Fruit fly (Drosophila melanogaster) whole organism, prepupa: Measurements from ENCODE around the gene Josd.

Experiments
- Blimp-1 ChIP-seq: fragments of 200-800 bp; sonication (Bioruptor generic); optimal IDR thresholded peaks from 3 replicates; lab custom pipeline; 2017; ENCODE audit warnings: missing biosample characterization, missing genetic modification characterization, mild to moderate bottlenecking, moderate library complexity, missing genetic modification reagents
- CG11294 ChIP-seq: fragments of 200-800 bp; sonication (Bioruptor generic); IDR thresholded peaks from 2 replicates; pipeline ENCODE4 v1.3.6; 2022; ENCODE audit warnings: missing biosample characterization, missing genetic modification characterization
- CG11762 ChIP-seq: fragments of 200-800 bp; sonication (Bioruptor generic); optimal IDR thresholded peaks from 3 replicates; lab custom pipeline; 2016; ENCODE audit warnings: missing biosample characterization, missing genetic modification characterization; ENCODE audit not compliant: insufficient read depth
- CG11902 ChIP-seq: fragments of 200-800 bp; sonication (Bioruptor generic); optimal IDR thresholded peaks from 3 replicates; lab custom pipeline; 2016; ENCODE audit warnings: missing biosample characterization, missing genetic modification characterization
- CG15336 ChIP-seq: fragments of 200-800 bp; sonication (Bioruptor generic); IDR thresholded peaks from 2 replicates; pipeline ENCODE4 v1.3.6; 2022; ENCODE audit warnings: missing biosample characterization, missing genetic modification characterization
- CG1621 ChIP-seq: fragments of 200-800 bp; sonication (Bioruptor generic); optimal IDR thresholded peaks from 3 replicates; lab custom pipeline; 2018; ENCODE audit warnings: missing biosample characterization, mild to moderate bottlenecking, missing genetic modification characterization
- CG3032 ChIP-seq: fragments of 200-800 bp; optimal IDR thresholded peaks from 2 replicates; lab custom pipeline; 2019; ENCODE audit warnings: missing biosample characterization, mild to moderate bottlenecking, missing genetic modification characterization, moderate library complexity
- CG32006 ChIP-seq: fragments of 200-800 bp; sonication (Bioruptor generic); optimal IDR thresholded peaks from 3 replicates; lab custom pipeline; 2017; ENCODE audit warnings: missing biosample characterization, mild to moderate bottlenecking, missing genetic modification characterization
- CG34406 ChIP-seq: fragments of 200-800 bp; sonication (Bioruptor generic); optimal IDR thresholded peaks from 3 replicates; lab custom pipeline; 2016; ENCODE audit warnings: missing biosample characterization, missing genetic modification characterization
- CG4318 ChIP-seq: fragments of 200-800 bp; sonication (Bioruptor generic); optimal IDR thresholded peaks from 3 replicates; lab custom pipeline; 2017; ENCODE audit warnings: missing biosample characterization, mild to moderate bottlenecking, missing genetic modification characterization
- CG6276 ChIP-seq: fragments of 200-800 bp; sonication (Bioruptor generic); optimal IDR thresholded peaks from 2 replicates; lab custom pipeline; 2017; ENCODE audit warnings: missing biosample characterization, mild to moderate bottlenecking, missing genetic modification characterization
- CG6792 ChIP-seq: fragments of 200-800 bp; sonication (Bioruptor generic); optimal IDR thresholded peaks from 3 replicates; lab custom pipeline; 2016; ENCODE audit warnings: missing biosample characterization, missing genetic modification characterization
- CG6808 ChIP-seq: fragments of 200-800 bp; sonication (Bioruptor generic); optimal IDR thresholded peaks from 3 replicates; lab custom pipeline; 2017; ENCODE audit warnings: missing biosample characterization, missing genetic modification characterization, mild to moderate bottlenecking, moderate library complexity, missing genetic modification reagents
- CG6854 ChIP-seq: fragments of 200-800 bp; sonication (Bioruptor generic); optimal IDR thresholded peaks from 2 replicates; lab custom pipeline; 2017; ENCODE audit warnings: missing biosample characterization, mild to moderate bottlenecking, missing genetic modification characterization
- CG7368 ChIP-seq: fragments of 200-800 bp; sonication (Bioruptor generic); optimal IDR thresholded peaks from 3 replicates; lab custom pipeline; 2016; ENCODE audit warnings: missing biosample characterization, missing genetic modification characterization
- CG8319 ChIP-seq: fragments of 200-800 bp; sonication (Bioruptor generic); optimal IDR thresholded peaks from 3 replicates; lab custom pipeline; 2016; ENCODE audit warnings: missing biosample characterization, missing genetic modification characterization
- CG9139 ChIP-seq: fragments of 200-800 bp; sonication (Bioruptor generic); optimal IDR thresholded peaks from 3 replicates; lab custom pipeline; 2017; ENCODE audit warnings: missing biosample characterization, mild to moderate bottlenecking, missing genetic modification characterization
- Eip75B ChIP-seq: fragments of 200-800 bp; sonication (Bioruptor generic); optimal IDR thresholded peaks from 3 replicates; lab custom pipeline; 2016; ENCODE audit warnings: missing biosample characterization, missing genetic modification characterization
- Eip78C ChIP-seq: fragments of 200-800 bp; sonication (Bioruptor generic); peaks from one replicate; lab custom pipeline; 2016; ENCODE audit warnings: missing biosample characterization, missing genetic modification characterization
- Eip93F ChIP-seq: fragments of 200-800 bp; sonication (Bioruptor generic); optimal IDR thresholded peaks from 2 replicates; lab custom pipeline; 2016; ENCODE audit warnings: missing biosample characterization, mild to moderate bottlenecking, missing genetic modification characterization
- Ets21C ChIP-seq: fragments of 200-800 bp; sonication (Bioruptor generic); optimal IDR thresholded peaks from 3 replicates; lab custom pipeline; 2016; ENCODE audit warnings: missing biosample characterization, missing genetic modification characterization
- Ets96B ChIP-seq: fragments of 200-800 bp; optimal IDR thresholded peaks from 2 replicates; lab custom pipeline; 2019; ENCODE audit warnings: missing biosample characterization, mild to moderate bottlenecking, missing genetic modification characterization, moderate library complexity
- Gug ChIP-seq: fragments of 200-800 bp; sonication (Bioruptor generic); IDR thresholded peaks from 2 replicates; pipeline ENCODE4 v1.3.6; 2022; ENCODE audit warnings: missing biosample characterization, missing genetic modification characterization
- Met ChIP-seq: fragments of 200-800 bp; sonication (Bioruptor generic); optimal IDR thresholded peaks from 3 replicates; lab custom pipeline; 2016; ENCODE audit warnings: missing biosample characterization, missing genetic modification characterization
- OdsH ChIP-seq: fragments of 200-800 bp; sonication (Bioruptor generic); optimal IDR thresholded peaks from 3 replicates; lab custom pipeline; 2016; ENCODE audit warnings: missing biosample characterization, missing genetic modification characterization
- Smox ChIP-seq: fragments of 200-800 bp; sonication (Bioruptor generic); optimal IDR thresholded peaks from 3 replicates; lab custom pipeline; 2016; ENCODE audit warnings: missing biosample characterization, missing genetic modification characterization
- Sox102F ChIP-seq: fragments of 200-800 bp; sonication (Bioruptor generic); optimal IDR thresholded peaks from 2 replicates; lab custom pipeline; 2016; ENCODE audit warnings: missing biosample characterization, mild to moderate bottlenecking, missing genetic modification characterization
- Sox14 ChIP-seq: fragments of 200-800 bp; sonication (Bioruptor generic); optimal IDR thresholded peaks from 3 replicates; lab custom pipeline; 2016; ENCODE audit warnings: missing biosample characterization, missing genetic modification characterization
- achi ChIP-seq: fragments of 200-800 bp; sonication (Bioruptor generic); optimal IDR thresholded peaks from 3 replicates; lab custom pipeline; 2016; ENCODE audit warnings: missing biosample characterization, missing genetic modification characterization
- acj6 ChIP-seq: fragments of 200-800 bp; sonication (Bioruptor generic); optimal IDR thresholded peaks from 3 replicates; lab custom pipeline; 2016; ENCODE audit warnings: missing biosample characterization, missing genetic modification characterization
- dac ChIP-seq: fragments of 200-800 bp; sonication (Bioruptor generic); optimal IDR thresholded peaks from 2 replicates; lab custom pipeline; 2017; ENCODE audit warnings: missing biosample characterization, mild to moderate bottlenecking, missing genetic modification characterization
- dsx ChIP-seq: fragments of 200-800 bp; optimal IDR thresholded peaks from 3 replicates; lab custom pipeline; 2019; ENCODE audit warnings: missing biosample characterization, mild to moderate bottlenecking, missing genetic modification characterization, moderate library complexity; ENCODE audit not compliant: poor library complexity, severe bottlenecking
- eg ChIP-seq: fragments of 200-800 bp; sonication (Bioruptor generic); IDR thresholded peaks from 3 replicates; pipeline ENCODE4 v1.3.6; 2022; ENCODE audit warnings: missing biosample characterization, missing genetic modification characterization
- esn ChIP-seq: fragments of 200-800 bp; sonication (Bioruptor generic); optimal IDR thresholded peaks from 2 replicates; lab custom pipeline; 2016; ENCODE audit warnings: missing biosample characterization, mild to moderate bottlenecking, missing genetic modification characterization, moderate library complexity
- fd59A ChIP-seq: fragments of 200-800 bp; sonication (Bioruptor generic); optimal IDR thresholded peaks from 2 replicates; lab custom pipeline; 2017; ENCODE audit warnings: missing biosample characterization, mild to moderate bottlenecking, missing genetic modification characterization, missing genetic modification reagents
- fd85E ChIP-seq: fragments of 200-800 bp; sonication (Bioruptor generic); optimal IDR thresholded peaks from 3 replicates; lab custom pipeline; 2016; ENCODE audit warnings: missing biosample characterization, missing genetic modification characterization
- fkh ChIP-seq: fragments of 200-800 bp; sonication (Bioruptor generic); optimal IDR thresholded peaks from 3 replicates; lab custom pipeline; 2017; ENCODE audit warnings: missing biosample characterization, mild to moderate bottlenecking, missing genetic modification characterization, moderate library complexity
- lz ChIP-seq: fragments of 200-800 bp; sonication (Bioruptor generic); optimal IDR thresholded peaks from 3 replicates; lab custom pipeline; 2016; ENCODE audit warnings: missing biosample characterization, missing genetic modification characterization
- net ChIP-seq: fragments of 200-800 bp; sonication (Bioruptor generic); optimal IDR thresholded peaks from 3 replicates; lab custom pipeline; 2016; ENCODE audit warnings: missing biosample characterization, missing genetic modification characterization
- salr ChIP-seq, 2 experiments: fragments of 200-800 bp; sonication (Bioruptor generic); optimal IDR thresholded peaks; 3 replicates each; lab custom pipeline; 2016 to 2018; ENCODE audit warnings: missing biosample characterization in 2 of 2, missing genetic modification characterization in 2 of 2, mild to moderate bottlenecking in 1 of 2
- spab ChIP-seq: fragments of 200-800 bp; sonication (Bioruptor generic); optimal IDR thresholded peaks from 2 replicates; lab custom pipeline; 2017; ENCODE audit warnings: missing biosample characterization, mild to moderate bottlenecking, missing genetic modification characterization, missing genetic modification reagents
- ss ChIP-seq, 2 experiments: fragments of 200-800 bp; sonication (Bioruptor generic); optimal IDR thresholded peaks; 2 replicates in 1 of 2; 3 replicates in 1 of 2; lab custom pipeline; 2017 to 2018; ENCODE audit warnings: mild to moderate bottlenecking in 2 of 2, missing biosample characterization in 2 of 2, missing genetic modification characterization in 2 of 2, moderate library complexity in 1 of 2
- svp ChIP-seq: fragments of 200-800 bp; sonication (Bioruptor generic); peaks from one replicate; lab custom pipeline; 2016; ENCODE audit warnings: missing biosample characterization, missing genetic modification characterization
- vri ChIP-seq: fragments of 200-800 bp; sonication (Bioruptor generic); optimal IDR thresholded peaks from 3 replicates; lab custom pipeline; 2016; ENCODE audit warnings: missing biosample characterization, mild to moderate bottlenecking, missing genetic modification characterization

The Josd gene

DNA sequence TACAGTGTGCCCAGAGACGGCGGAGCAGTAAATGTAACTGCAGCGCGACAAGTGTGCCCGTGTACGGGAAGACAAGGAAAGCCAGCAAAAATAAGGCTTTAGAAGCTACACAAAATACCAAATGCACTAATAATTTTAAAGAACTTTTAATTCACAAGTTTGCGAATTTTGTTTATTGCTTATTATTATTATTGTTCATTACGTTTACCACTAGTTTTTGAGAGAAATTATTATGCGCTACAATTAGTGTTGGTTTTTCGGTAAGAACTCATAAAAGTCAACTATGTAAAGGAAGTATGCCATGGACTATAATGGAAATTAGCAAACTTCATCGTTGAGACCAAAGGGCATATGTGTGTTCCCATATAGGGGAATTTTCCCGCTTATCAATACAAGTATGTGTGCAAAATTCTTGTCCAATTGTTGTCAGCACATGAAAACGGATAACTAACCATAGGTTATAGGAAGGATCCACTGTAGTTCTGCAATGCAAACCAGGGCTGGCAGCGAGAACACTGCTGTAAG lies 6.3 kb downstream of the Josd start, which contains the start of gene schlank (continued):
- TF ChIP-seq Blimp-1 (GFP tag; lab: Kevin White, UChicago) (peak; percentile 5), ss (GFP tag; optimal IDR thresholded peaks at IDR 0.05; lab: Kevin White, UChicago) (no peak), acj6 (GFP tag; lab: Kevin White, UChicago) (no peak), Sox102F (GFP tag; lab: Kevin White, UChicago) (no peak), fd59A (peak; percentile 12), OdsH (GFP tag; lab: Kevin White, UChicago) (no peak), CG15336 (peak; percentile 62), lz (peak; percentile 59), Met (GFP tag; lab: Kevin White, UChicago) (peak; percentile 54), Eip93F (GFP tag; lab: Kevin White, UChicago) (no peak), net (peak; percentile 19), Smox (GFP tag; lab: Kevin White, UChicago) (no peak), CG3032 (tag; lab: Kevin White, UChicago) (peak; percentile 62), CG4318 (GFP tag; lab: Kevin White, UChicago) (no peak), achi (GFP tag; lab: Kevin White, UChicago) (no peak), CG6808 (GFP tag; lab: Kevin White, UChicago) (no peak), salr (GFP tag; optimal IDR thresholded peaks at IDR 0.05; lab: Kevin White, UChicago) (peak in 1 of 2 experiments; percentile 10), CG6854 (GFP tag; lab: Kevin White, UChicago) (no peak), esn (peak; percentile 61)

DNA sequence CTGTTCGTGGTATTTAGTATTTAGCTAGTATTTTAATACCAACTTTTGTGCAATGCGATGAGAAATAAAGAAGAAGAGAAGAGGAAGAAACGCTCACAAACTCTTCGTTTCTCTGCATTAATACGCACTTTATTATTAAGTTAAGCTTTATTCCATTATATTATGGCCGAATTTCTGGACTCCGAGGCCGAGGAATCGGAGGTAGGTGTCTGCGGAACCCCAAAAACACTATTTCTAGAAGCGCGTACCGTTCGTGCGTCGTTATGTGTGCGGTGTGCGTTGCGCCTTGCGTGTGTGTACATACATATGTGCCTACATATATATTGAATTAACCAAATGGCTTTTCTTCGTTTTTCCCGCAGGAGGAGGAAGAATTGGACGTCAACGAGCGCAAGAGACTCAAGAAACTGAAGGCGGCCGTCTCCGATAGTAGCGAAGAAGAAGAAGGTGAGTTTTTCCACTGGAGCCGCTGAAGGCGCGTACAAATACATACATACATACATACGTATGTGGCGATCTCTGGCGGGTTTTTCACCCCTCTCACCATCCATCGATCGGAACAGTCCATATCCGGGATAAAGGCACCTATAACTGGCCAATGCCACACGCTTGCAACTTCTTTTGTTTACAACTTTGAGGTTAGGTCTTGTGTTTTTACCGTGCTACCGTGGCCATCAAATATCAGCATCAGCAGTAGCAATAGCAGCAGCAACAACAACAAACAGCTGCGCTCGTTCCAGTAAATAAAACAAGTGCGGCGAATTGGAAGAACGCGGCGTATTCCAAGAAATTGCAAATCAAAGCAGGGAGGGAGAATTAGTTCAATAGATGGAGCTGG lies 7.0 kb downstream of the Josd start, which contains the start of gene Spt6:
TSS of gene Spt6 (plus strand) at position 53 of the 838 bp plus-strand sequence.
- peak; percentile 5 for TF ChIP-seq Eip78C (GFP tag; lab: Kevin White, UChicago)
- no peak for TF ChIP-seq Eip75B (GFP tag; lab: Kevin White, UChicago)
- TF ChIP-seq CG32006 (GFP tag; lab: Kevin White, UChicago): no peak
- no peak for TF ChIP-seq CG11762 (GFP tag; lab: Kevin White, UChicago)
- TF ChIP-seq Gug (GFP tag; lab: Robert Waterston, UW): no peak
- TF ChIP-seq CG1621: peak; percentile 23
- peak in 1 of 2 experiments; percentile 8 for TF ChIP-seq ss (GFP tag; optimal IDR thresholded peaks at IDR 0.05; lab: Kevin White, UChicago)
- TF ChIP-seq CG9139 (GFP tag; lab: Kevin White, UChicago): no peak
- TF ChIP-seq CG6792: no peak
- no peak for TF ChIP-seq CG11902 (GFP tag; lab: Kevin White, UChicago)
- TF ChIP-seq dac (GFP tag; lab: Kevin White, UChicago): no peak
- no peak for TF ChIP-seq eg
- no peak for TF ChIP-seq acj6 (GFP tag; lab: Kevin White, UChicago)
- TF ChIP-seq svp (GFP tag; lab: Kevin White, UChicago): peak; percentile 34

DNA sequence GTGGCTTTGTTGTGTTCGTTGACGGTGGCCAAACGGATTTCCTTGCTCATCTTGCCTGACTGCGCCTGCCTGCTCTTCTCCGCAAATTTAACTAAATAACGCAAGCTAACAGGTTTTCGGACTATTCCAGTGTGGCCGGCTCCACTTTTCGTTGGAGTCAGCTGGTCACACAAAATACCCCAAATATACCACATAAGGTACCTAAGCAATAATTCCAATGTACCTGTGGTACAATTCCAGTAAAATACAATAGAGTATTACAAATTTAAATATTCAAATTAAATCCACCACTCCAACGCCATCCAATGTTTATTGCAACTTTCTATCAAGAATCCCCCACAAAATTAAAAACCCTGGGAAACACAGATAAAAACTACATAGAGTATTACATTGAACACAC lies 15.6 kb downstream of the Josd start, which contains the start of gene CG3566:
TSS of gene CG3566 (minus strand) at position 135 of the 400 bp plus-strand sequence.
- no peak for TF ChIP-seq fd59A
- peak; percentile 0 for TF ChIP-seq dsx (GFP tag; lab: Kevin White, UChicago)
- no peak for TF ChIP-seq CG6792
- TF ChIP-seq vri (GFP tag; lab: Kevin White, UChicago): peak; percentile 16
- TF ChIP-seq Eip78C (GFP tag; lab: Kevin White, UChicago): peak; percentile 63
- TF ChIP-seq fd85E: no peak
- TF ChIP-seq Ets21C (GFP tag; lab: Kevin White, UChicago): no peak
- no peak for TF ChIP-seq Eip93F (GFP tag; lab: Kevin White, UChicago)
- TF ChIP-seq CG8319: no peak
- TF ChIP-seq CG11294: no peak
- TF ChIP-seq CG9139 (GFP tag; lab: Kevin White, UChicago): no peak
- TF ChIP-seq CG7368: no peak
- TF ChIP-seq Sox14 (GFP tag; lab: Kevin White, UChicago): peak; percentile 12
- no peak for TF ChIP-seq Gug (GFP tag; lab: Robert Waterston, UW)
- no peak for TF ChIP-seq OdsH (GFP tag; lab: Kevin White, UChicago)
- TF ChIP-seq CG6276: no peak
- peak; percentile 21 for TF ChIP-seq esn
- no peak for TF ChIP-seq Ets96B
- no peak for TF ChIP-seq CG6808 (GFP tag; lab: Kevin White, UChicago)
- TF ChIP-seq fkh (GFP tag; lab: Kevin White, UChicago): no peak
- no peak for TF ChIP-seq salr (GFP tag; optimal IDR thresholded peaks at IDR 0.05; lab: Kevin White, UChicago)
- TF ChIP-seq CG34406 (GFP tag; lab: Kevin White, UChicago): no peak
- TF ChIP-seq spab (GFP tag; lab: Kevin White, UChicago): no peak
- TF ChIP-seq Eip75B (GFP tag; lab: Kevin White, UChicago): no peak
- TF ChIP-seq svp (GFP tag; lab: Kevin White, UChicago): peak; percentile 52
- peak; percentile 12 for TF ChIP-seq CG1621
- no peak for TF ChIP-seq CG11762 (GFP tag; lab: Kevin White, UChicago)
